Worm (Caenorhabditis elegans): ENCODE measurements around the gene F11C1.4.
A peak's percentile ranks its signal among the peaks of the same experiment; 100 is the strongest.

The F11C1.4 gene

DNA sequence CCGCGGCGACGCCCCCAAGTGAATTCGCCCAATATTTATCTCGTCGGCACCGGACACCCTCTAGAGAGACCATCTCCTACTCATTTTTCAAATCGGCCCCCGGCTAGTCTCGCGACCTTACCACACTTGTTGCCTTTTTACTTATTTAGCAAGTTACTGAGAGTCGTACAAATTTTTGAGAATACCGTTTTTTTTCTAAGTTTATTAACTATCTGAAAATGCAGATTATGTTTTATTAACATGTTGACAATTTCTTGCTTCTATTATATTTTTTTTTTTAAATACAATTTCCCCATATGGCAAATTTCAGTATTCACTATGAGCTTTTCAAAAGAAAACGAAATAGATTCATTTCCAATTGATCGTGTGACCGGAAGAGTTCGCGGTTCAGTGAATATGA is at the start of gene F11C1.4, which contains the start of gene F11C1.10:
F11C1.4 (plus strand) TSS at position 301 of the 400 bp plus-strand sequence.
F11C1.10 (plus strand) TSS at position 309 of the 400 bp plus-strand sequence.
- TF ChIP-seq swsn-7 (tag; optimal IDR thresholded peaks at IDR 0.05): no peak
- no peak for TF ChIP-seq fkh-10 (GFP tag; optimal IDR thresholded peaks at IDR 0.05)
- no peak for TF ChIP-seq ces-1 (GFP tag; optimal IDR thresholded peaks at IDR 0.05)
- no peak for TF ChIP-seq aly-2 (tag; optimal IDR thresholded peaks at IDR 0.05)
- TF ChIP-seq C16A3.4 (tag; optimal IDR thresholded peaks at IDR 0.05): no peak
- no peak for TF ChIP-seq lsy-2 (tag; optimal IDR thresholded peaks at IDR 0.05)
- no peak for TF ChIP-seq hlh-17 (GFP tag; optimal IDR thresholded peaks at IDR 0.05; ENCODE audit: borderline replicate concordance)
- TF ChIP-seq pqm-1 (tag; optimal IDR thresholded peaks at IDR 0.05): no peak

DNA sequence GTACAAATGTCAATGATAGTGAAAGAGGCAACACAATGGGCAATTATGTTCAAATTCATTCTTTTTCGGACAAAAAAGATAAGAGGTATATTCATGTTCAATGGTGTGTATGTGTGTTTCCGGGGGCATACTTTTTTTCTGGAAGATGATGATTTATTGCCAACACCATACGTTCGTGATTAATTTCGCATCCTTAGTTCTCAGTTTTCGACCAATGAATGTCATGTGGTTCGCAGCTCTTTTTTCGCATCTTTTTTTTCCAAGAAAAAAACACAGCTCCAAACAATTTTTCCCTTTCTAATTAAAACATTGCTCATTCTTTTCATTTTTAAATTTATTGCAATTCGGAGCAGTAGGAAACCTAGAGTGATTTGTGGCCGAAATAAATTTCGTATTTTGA is 48.1 kb upstream of the F11C1.4 start:
- TF ChIP-seq fkh-4 (tag; optimal IDR thresholded peaks at IDR 0.05; ENCODE audit: borderline replicate concordance): peak; percentile 65
- TF ChIP-seq nhr-12 (tag; optimal IDR thresholded peaks at IDR 0.05): no peak
- TF ChIP-seq snpc-4 (tag; optimal IDR thresholded peaks at IDR 0.05): no peak
- peak; percentile 94 for TF ChIP-seq dsc-1 (tag; optimal IDR thresholded peaks at IDR 0.05)
- TF ChIP-seq blmp-1 (tag; optimal IDR thresholded peaks at IDR 0.05): peak; percentile 0

DNA sequence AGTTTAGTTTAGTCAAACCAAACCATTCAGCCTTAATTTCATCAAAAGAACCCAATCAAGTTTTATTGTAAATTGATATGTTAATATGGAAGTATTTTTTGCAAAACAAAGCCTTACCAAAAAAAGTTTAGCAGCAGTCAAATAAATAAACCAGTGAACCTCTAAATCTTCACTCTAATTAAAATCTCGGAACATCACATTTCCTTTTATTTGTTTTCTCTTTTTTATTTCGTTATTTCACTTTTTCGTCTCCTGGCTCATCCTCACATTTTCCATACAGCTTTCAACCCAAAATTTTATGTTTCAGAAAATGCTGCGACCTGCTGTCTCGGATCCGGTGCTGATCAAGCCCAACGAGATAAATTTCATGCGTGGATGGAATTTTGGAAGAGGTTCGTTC is 46.9 kb upstream of the F11C1.4 start, which contains the start of gene C34E7.3:
C34E7.3 (plus strand) TSS at position 301 of the 400 bp plus-strand sequence.
- TF ChIP-seq elt-3 (tag; optimal IDR thresholded peaks at IDR 0.05) (no peak), lin-14 (GFP tag; optimal IDR thresholded peaks at IDR 0.05) (no peak), elt-2 (tag; optimal IDR thresholded peaks at IDR 0.05) (no peak), ztf-4 (tag; optimal IDR thresholded peaks at IDR 0.05) (no peak), dsc-1 (tag; optimal IDR thresholded peaks at IDR 0.05) (no peak), nhr-77 (tag; optimal IDR thresholded peaks at IDR 0.05) (no peak), nhr-11 (tag; optimal IDR thresholded peaks at IDR 0.05) (no peak), egl-13 (tag; optimal IDR thresholded peaks at IDR 0.05) (no peak), lin-15B (tag; optimal IDR thresholded peaks at IDR 0.05) (no peak), unc-98 (GFP tag; IDR thresholded peaks at IDR 0.05) (no peak), mdl-1 (tag; optimal IDR thresholded peaks at IDR 0.05) (no peak), ets-5 (GFP tag; IDR thresholded peaks at IDR 0.05) (no peak), fkh-8 (tag; optimal IDR thresholded peaks at IDR 0.05) (no peak), lin-13 (GFP tag; optimal IDR thresholded peaks at IDR 0.05) (no peak), unc-62 (GFP tag; optimal IDR thresholded peaks at IDR 0.05) (no peak), nhr-76 (tag; optimal IDR thresholded peaks at IDR 0.05) (no peak), mab-9 (GFP tag; IDR thresholded peaks at IDR 0.05) (no peak), tbx-2 (tag; optimal IDR thresholded peaks at IDR 0.05) (no peak), irx-1 (tag; optimal IDR thresholded peaks at IDR 0.05) (no peak), ceh-82 (tag; optimal IDR thresholded peaks at IDR 0.05) (no peak)

DNA sequence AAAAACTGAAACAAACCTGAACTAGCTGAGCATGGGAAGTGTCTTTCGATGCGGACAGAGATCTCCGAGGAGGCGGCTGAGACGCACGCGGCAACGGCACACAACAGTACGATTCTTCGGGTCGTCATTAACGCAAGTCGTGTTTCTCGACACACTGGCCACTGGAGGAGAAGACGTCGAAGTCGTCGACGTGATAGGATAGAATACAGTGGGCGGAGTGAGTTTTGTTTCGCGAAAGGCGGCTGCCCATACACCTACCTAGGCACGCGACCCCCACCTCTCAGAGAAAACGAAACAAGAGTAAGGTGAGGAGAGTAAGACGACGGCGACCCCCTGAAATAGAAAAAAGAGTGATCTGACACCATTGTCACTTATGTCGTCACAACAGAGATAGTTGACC is 42.1 kb upstream of the F11C1.4 start, which contains the start of gene gmap-1:
gmap-1 (minus strand) TSS at position 211 of the 400 bp plus-strand sequence.
- TF ChIP-seq nhr-71 (tag; optimal IDR thresholded peaks at IDR 0.05): peak; percentile 29
- peak; percentile 57 for TF ChIP-seq lin-14 (GFP tag; optimal IDR thresholded peaks at IDR 0.05)
- peak; percentile 34 for TF ChIP-seq blmp-1 (tag; optimal IDR thresholded peaks at IDR 0.05)
- TF ChIP-seq lin-35 (GFP tag; optimal IDR thresholded peaks at IDR 0.05): peak in 1 of 2 experiments; percentile 18
- no peak for TF ChIP-seq ceh-63 (GFP tag; optimal IDR thresholded peaks at IDR 0.05)
- peak; percentile 11 for TF ChIP-seq nhr-47 (tag; optimal IDR thresholded peaks at IDR 0.05)
- TF ChIP-seq nhr-90 (tag; optimal IDR thresholded peaks at IDR 0.05; ENCODE audit: poor library complexity): peak; percentile 30
- TF ChIP-seq unc-62 (GFP tag; optimal IDR thresholded peaks at IDR 0.05): no peak
- TF ChIP-seq zag-1 (tag; optimal IDR thresholded peaks at IDR 0.05): no peak
- peak; percentile 41 for TF ChIP-seq snu-23 (GFP tag; optimal IDR thresholded peaks at IDR 0.05)
- no peak for TF ChIP-seq nhr-12 (tag; optimal IDR thresholded peaks at IDR 0.05)
- TF ChIP-seq elt-3 (tag; optimal IDR thresholded peaks at IDR 0.05): peak in 1 of 6 experiments; percentile 2
- TF ChIP-seq nhr-85 (tag): peak; percentile 82
- TF ChIP-seq nhr-20 (tag; optimal IDR thresholded peaks at IDR 0.05): peak; percentile 45
